Fruit fly (Drosophila melanogaster): Measurements from ENCODE around the gene Sgs4.

DNA sequence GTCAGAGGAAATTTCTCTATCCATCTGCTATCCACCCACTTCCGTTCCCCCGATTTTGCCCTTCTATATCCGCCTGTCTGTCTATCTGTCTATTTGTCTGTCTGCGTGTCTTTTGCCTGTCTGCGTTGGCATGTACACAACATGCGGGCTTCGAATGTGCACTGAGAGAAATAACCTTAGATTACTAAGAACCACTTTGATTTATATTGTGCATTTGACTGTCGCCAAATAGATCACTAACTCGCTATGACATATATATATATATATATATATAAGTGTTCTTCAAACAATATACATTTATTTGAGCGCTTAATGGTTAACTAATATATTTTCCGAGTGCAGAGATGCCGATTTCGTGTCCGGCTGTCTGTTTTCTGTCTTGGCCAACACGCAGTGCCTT is 16.2 kb upstream of the Sgs4 start:
- no peak for TF ChIP-seq rgr (GFP tag; optimal IDR thresholded peaks at IDR 0.05)
- TF ChIP-seq Hr83 (GFP tag; optimal IDR thresholded peaks at IDR 0.05; ENCODE audit: poor library complexity, severe bottlenecking): no peak
- TF ChIP-seq h (GFP tag; optimal IDR thresholded peaks at IDR 0.05): no peak
- no peak for TF ChIP-seq dmrt93B (GFP tag; optimal IDR thresholded peaks at IDR 0.05)
- no peak for TF ChIP-seq Dfd (GFP tag; optimal IDR thresholded peaks at IDR 0.05)
- no peak for TF ChIP-seq psq (GFP tag; optimal IDR thresholded peaks at IDR 0.05)
- TF ChIP-seq Myc (optimal IDR thresholded peaks at IDR 0.05): no peak
- no peak for TF ChIP-seq N (GFP tag; optimal IDR thresholded peaks at IDR 0.05)
- no peak for TF ChIP-seq woc (GFP tag; optimal IDR thresholded peaks at IDR 0.05)
